Worm (Caenorhabditis elegans): ENCODE results near the gene fbxc-28.
A peak's percentile ranks its signal among the peaks of the same experiment; 100 is the strongest.

The fbxc-28 gene

ce11 chrII:923521-923920 is at the start of gene fbxc-28:
Gene fbxc-28 (plus strand): TSS chrII:923821.
- TF ChIP-seq ztf-11 (tag; optimal IDR thresholded peaks at IDR 0.05) (no peak), mbf-1 (tag; optimal IDR thresholded peaks at IDR 0.05) (no peak), unc-62 (GFP tag; optimal IDR thresholded peaks at IDR 0.05) (no peak), elt-3 (tag; optimal IDR thresholded peaks at IDR 0.05) (no peak), fos-1 (tag; optimal IDR thresholded peaks at IDR 0.05) (no peak), nhr-129 (tag; optimal IDR thresholded peaks at IDR 0.05) (no peak)

ce11 chrII:875739-876138 is 47.9 kb upstream of the fbxc-28 start:
- TF ChIP-seq ztf-1 (GFP tag; conservative IDR thresholded peaks at IDR 0.05) (no peak), elt-3 (tag; optimal IDR thresholded peaks at IDR 0.05) (no peak), unc-62 (GFP tag; optimal IDR thresholded peaks at IDR 0.05) (no peak)

ce11 chrII:880666-881226 is 42.9 kb upstream of the fbxc-28 start:
- TF ChIP-seq F13H6.1 (tag; optimal IDR thresholded peaks at IDR 0.05) (no peak), nhr-25 (tag; optimal IDR thresholded peaks at IDR 0.05) (no peak), skn-1 (tag; optimal IDR thresholded peaks at IDR 0.05) (no peak), fos-1 (tag; optimal IDR thresholded peaks at IDR 0.05) (peak; percentile 29), sma-9 (GFP tag; optimal IDR thresholded peaks at IDR 0.05) (peak; percentile 38), sma-9 (tag; optimal IDR thresholded peaks at IDR 0.05) (no peak), lin-39 (tag; optimal IDR thresholded peaks at IDR 0.05) (no peak), crh-2 (tag; optimal IDR thresholded peaks at IDR 0.05) (peak; percentile 16)

DNA sequence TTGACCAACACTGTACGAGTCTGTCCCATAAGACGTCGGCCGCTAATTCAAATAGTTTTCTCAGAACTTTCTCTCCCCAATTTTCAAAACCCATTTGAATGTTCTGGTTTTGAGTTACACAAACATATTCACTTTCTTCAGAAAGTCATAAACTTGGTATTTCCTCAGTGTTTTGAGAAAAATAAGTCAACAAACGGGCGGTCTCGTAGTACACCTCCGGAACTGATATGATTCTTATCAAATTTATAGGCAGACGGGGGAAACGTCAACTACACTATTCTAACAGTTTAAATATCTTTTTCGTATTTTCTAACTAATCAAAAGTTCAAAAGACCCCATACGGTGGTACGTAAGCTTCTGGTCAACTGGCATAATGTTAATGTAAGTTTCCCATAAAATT is 39.4 kb upstream of the fbxc-28 start:
- TF ChIP-seq sma-3 (GFP tag; optimal IDR thresholded peaks at IDR 0.05) (no peak), fos-1 (tag; optimal IDR thresholded peaks at IDR 0.05) (peak; percentile 19), sma-9 (GFP tag; optimal IDR thresholded peaks at IDR 0.05) (no peak), sma-9 (tag; optimal IDR thresholded peaks at IDR 0.05) (no peak), skn-1 (tag; optimal IDR thresholded peaks at IDR 0.05) (no peak), nhr-237 (tag; optimal IDR thresholded peaks at IDR 0.05) (no peak), nhr-11 (tag; optimal IDR thresholded peaks at IDR 0.05) (no peak), elt-1 (tag; optimal IDR thresholded peaks at IDR 0.05) (no peak)

- TF ChIP-seq F13H6.1 (tag; optimal IDR thresholded peaks at IDR 0.05) (no peak), ztf-1 (GFP tag; conservative IDR thresholded peaks at IDR 0.05) (no peak), fos-1 (tag; optimal IDR thresholded peaks at IDR 0.05) (peak; percentile 61), dmd-4 (tag; optimal IDR thresholded peaks at IDR 0.05) (no peak), nhr-25 (tag; optimal IDR thresholded peaks at IDR 0.05) (no peak), elt-1 (tag; optimal IDR thresholded peaks at IDR 0.05) (no peak), Y55F3AM.14 (GFP tag; optimal IDR thresholded peaks at IDR 0.05) (no peak), sma-9 (GFP tag; optimal IDR thresholded peaks at IDR 0.05) (peak; percentile 37), sma-9 (tag; optimal IDR thresholded peaks at IDR 0.05) (no peak), ztf-11 (tag; optimal IDR thresholded peaks at IDR 0.05) (no peak), C34F6.9 (tag; optimal IDR thresholded peaks at IDR 0.05) (no peak), unc-62 (GFP tag; optimal IDR thresholded peaks at IDR 0.05) (no peak), ama-1 (optimal IDR thresholded peaks at IDR 0.05) (no peak), nhr-77 (tag; optimal IDR thresholded peaks at IDR 0.05) (no peak)
Observed at ce11 chrII:888024-888423, 35.6 kb upstream of the fbxc-28 start, which contains the start of gene T07D3.4. Gene T07D3.4 (plus strand): TSS chrII:888309.

ce11 chrII:900720-901332 is 22.8 kb upstream of the fbxc-28 start, which contains the start of gene T07D3.9:
Gene T07D3.9 (minus strand): TSS chrII:900913.
- TF ChIP-seq nhr-21 (tag; optimal IDR thresholded peaks at IDR 0.05) (no peak), fos-1 (tag; optimal IDR thresholded peaks at IDR 0.05) (peak; percentile 75)

ce11 chrII:901632-902031 is 22.0 kb upstream of the fbxc-28 start, which contains the start of gene T07D3.2:
Gene T07D3.2 (plus strand): TSS chrII:901932.
- no peak for TF ChIP-seq C34F6.9 (tag; optimal IDR thresholded peaks at IDR 0.05)
- TF ChIP-seq lin-13 (GFP tag; optimal IDR thresholded peaks at IDR 0.05) = no peak
- no peak for TF ChIP-seq unc-62 (GFP tag; optimal IDR thresholded peaks at IDR 0.05)
- TF ChIP-seq lin-11 (tag; optimal IDR thresholded peaks at IDR 0.05) = no peak
- TF ChIP-seq skn-1 (tag; optimal IDR thresholded peaks at IDR 0.05) = no peak
- no peak for TF ChIP-seq nhr-23 (tag; optimal IDR thresholded peaks at IDR 0.05)
- no peak for TF ChIP-seq ztf-11 (tag; optimal IDR thresholded peaks at IDR 0.05)
- no peak for TF ChIP-seq lin-39 (tag; optimal IDR thresholded peaks at IDR 0.05)
- TF ChIP-seq unc-55 (GFP tag; optimal IDR thresholded peaks at IDR 0.05) = no peak
- no peak for TF ChIP-seq Y55F3AM.14 (GFP tag; optimal IDR thresholded peaks at IDR 0.05)
- no peak for TF ChIP-seq nhr-129 (tag; optimal IDR thresholded peaks at IDR 0.05)
